Worm (Caenorhabditis elegans): ENCODE measurements around the gene igeg-2.

- TF ChIP-seq dmd-4 (tag; optimal IDR thresholded peaks at IDR 0.05) (no peak), ZK546.5 (tag; optimal IDR thresholded peaks at IDR 0.05) (no peak), nhr-12 (tag; optimal IDR thresholded peaks at IDR 0.05) (no peak), ama-1 (optimal IDR thresholded peaks at IDR 0.05) (no peak), aly-2 (tag; optimal IDR thresholded peaks at IDR 0.05) (no peak), mab-5 (tag; optimal IDR thresholded peaks at IDR 0.05) (no peak), ztf-1 (GFP tag; conservative IDR thresholded peaks at IDR 0.05) (no peak), nhr-11 (tag; optimal IDR thresholded peaks at IDR 0.05) (no peak), peb-1 (tag; optimal IDR thresholded peaks at IDR 0.05) (no peak), zag-1 (tag; optimal IDR thresholded peaks at IDR 0.05) (no peak), snpc-4 (tag; optimal IDR thresholded peaks at IDR 0.05) (no peak)
These were observed 26.4 kb downstream of the igeg-2 start, which contains the start of gene F46C3.6 for ce11 chrX:11419988-11420387.

Measured in whole organism, L2 larva.